Fruit fly (Drosophila melanogaster) whole organism, prepupa: ENCODE data around the gene Rhp.
A peak's percentile ranks its signal among the peaks of the same experiment; 100 is the strongest.

ENCODE experiments used
- Blimp-1 ChIP-seq: fragments of 200-800 bp; sonication (Bioruptor generic); optimal IDR thresholded peaks from 3 replicates; lab custom pipeline; 2017; ENCODE audit warnings: missing biosample characterization, missing genetic modification characterization, mild to moderate bottlenecking, moderate library complexity, missing genetic modification reagents
- CG10631 ChIP-seq: fragments of 200-800 bp; sonication (Bioruptor generic); optimal IDR thresholded peaks from 2 replicates; lab custom pipeline; 2016; ENCODE audit warnings: missing biosample characterization, missing genetic modification characterization
- CG10669 ChIP-seq: fragments of 200-800 bp; sonication (Bioruptor generic); optimal IDR thresholded peaks from 3 replicates; lab custom pipeline; 2018; ENCODE audit warnings: missing biosample characterization, mild to moderate bottlenecking, missing genetic modification characterization, moderate library complexity
- CG11902 ChIP-seq: fragments of 200-800 bp; sonication (Bioruptor generic); optimal IDR thresholded peaks from 3 replicates; lab custom pipeline; 2016; ENCODE audit warnings: missing biosample characterization, missing genetic modification characterization
- CG15336 ChIP-seq: fragments of 200-800 bp; sonication (Bioruptor generic); IDR thresholded peaks from 2 replicates; pipeline ENCODE4 v1.3.6; 2022; ENCODE audit warnings: missing biosample characterization, missing genetic modification characterization
- CG1621 ChIP-seq: fragments of 200-800 bp; sonication (Bioruptor generic); optimal IDR thresholded peaks from 3 replicates; lab custom pipeline; 2018; ENCODE audit warnings: missing biosample characterization, mild to moderate bottlenecking, missing genetic modification characterization
- CG3032 ChIP-seq: fragments of 200-800 bp; optimal IDR thresholded peaks from 2 replicates; lab custom pipeline; 2019; ENCODE audit warnings: missing biosample characterization, mild to moderate bottlenecking, missing genetic modification characterization, moderate library complexity
- CG32006 ChIP-seq: fragments of 200-800 bp; sonication (Bioruptor generic); optimal IDR thresholded peaks from 3 replicates; lab custom pipeline; 2017; ENCODE audit warnings: missing biosample characterization, mild to moderate bottlenecking, missing genetic modification characterization
- CG34406 ChIP-seq: fragments of 200-800 bp; sonication (Bioruptor generic); optimal IDR thresholded peaks from 3 replicates; lab custom pipeline; 2016; ENCODE audit warnings: missing biosample characterization, missing genetic modification characterization
- CG4318 ChIP-seq: fragments of 200-800 bp; sonication (Bioruptor generic); optimal IDR thresholded peaks from 3 replicates; lab custom pipeline; 2017; ENCODE audit warnings: missing biosample characterization, mild to moderate bottlenecking, missing genetic modification characterization
- CG6276 ChIP-seq: fragments of 200-800 bp; sonication (Bioruptor generic); optimal IDR thresholded peaks from 2 replicates; lab custom pipeline; 2017; ENCODE audit warnings: missing biosample characterization, mild to moderate bottlenecking, missing genetic modification characterization
- CG6792 ChIP-seq: fragments of 200-800 bp; sonication (Bioruptor generic); optimal IDR thresholded peaks from 3 replicates; lab custom pipeline; 2016; ENCODE audit warnings: missing biosample characterization, missing genetic modification characterization
- CG6808 ChIP-seq: fragments of 200-800 bp; sonication (Bioruptor generic); optimal IDR thresholded peaks from 3 replicates; lab custom pipeline; 2017; ENCODE audit warnings: missing biosample characterization, missing genetic modification characterization, mild to moderate bottlenecking, moderate library complexity, missing genetic modification reagents
- CG6854 ChIP-seq: fragments of 200-800 bp; sonication (Bioruptor generic); optimal IDR thresholded peaks from 2 replicates; lab custom pipeline; 2017; ENCODE audit warnings: missing biosample characterization, mild to moderate bottlenecking, missing genetic modification characterization
- CG7368 ChIP-seq: fragments of 200-800 bp; sonication (Bioruptor generic); optimal IDR thresholded peaks from 3 replicates; lab custom pipeline; 2016; ENCODE audit warnings: missing biosample characterization, missing genetic modification characterization
- CG8119 ChIP-seq: fragments of 200-800 bp; sonication (Bioruptor generic); IDR thresholded peaks from 3 replicates; pipeline ENCODE4 v1.3.6; 2022; ENCODE audit warnings: missing biosample characterization, missing genetic modification characterization
- CG8319 ChIP-seq: fragments of 200-800 bp; sonication (Bioruptor generic); optimal IDR thresholded peaks from 3 replicates; lab custom pipeline; 2016; ENCODE audit warnings: missing biosample characterization, missing genetic modification characterization
- Eip78C ChIP-seq: fragments of 200-800 bp; sonication (Bioruptor generic); peaks from one replicate; lab custom pipeline; 2016; ENCODE audit warnings: missing biosample characterization, missing genetic modification characterization
- Eip93F ChIP-seq: fragments of 200-800 bp; sonication (Bioruptor generic); optimal IDR thresholded peaks from 2 replicates; lab custom pipeline; 2016; ENCODE audit warnings: missing biosample characterization, mild to moderate bottlenecking, missing genetic modification characterization
- Ets21C ChIP-seq: fragments of 200-800 bp; sonication (Bioruptor generic); optimal IDR thresholded peaks from 3 replicates; lab custom pipeline; 2016; ENCODE audit warnings: missing biosample characterization, missing genetic modification characterization
- Ets96B ChIP-seq: fragments of 200-800 bp; optimal IDR thresholded peaks from 2 replicates; lab custom pipeline; 2019; ENCODE audit warnings: missing biosample characterization, mild to moderate bottlenecking, missing genetic modification characterization, moderate library complexity
- Hr38 ChIP-seq: sonication (Bioruptor generic); optimal IDR thresholded peaks from 2 replicates; lab custom pipeline; 2016; ENCODE audit warnings: missing biosample characterization, missing genetic modification characterization
- Hr39 ChIP-seq: fragments of 200-800 bp; sonication (Bioruptor generic); optimal IDR thresholded peaks from 2 replicates; lab custom pipeline; 2016; ENCODE audit warnings: missing biosample characterization, missing genetic modification characterization
- Hr4 ChIP-seq: fragments of 200-800 bp; sonication (Bioruptor generic); optimal IDR thresholded peaks from 3 replicates; lab custom pipeline; 2016; ENCODE audit warnings: missing biosample characterization, missing genetic modification characterization
- Lpt ChIP-seq: fragments of 200-800 bp; sonication (Bioruptor generic); optimal IDR thresholded peaks from 3 replicates; lab custom pipeline; 2016; ENCODE audit warnings: missing biosample characterization, missing genetic modification characterization
- Met ChIP-seq: fragments of 200-800 bp; sonication (Bioruptor generic); optimal IDR thresholded peaks from 3 replicates; lab custom pipeline; 2016; ENCODE audit warnings: missing biosample characterization, missing genetic modification characterization
- OdsH ChIP-seq: fragments of 200-800 bp; sonication (Bioruptor generic); optimal IDR thresholded peaks from 3 replicates; lab custom pipeline; 2016; ENCODE audit warnings: missing biosample characterization, missing genetic modification characterization
- Smox ChIP-seq: fragments of 200-800 bp; sonication (Bioruptor generic); optimal IDR thresholded peaks from 3 replicates; lab custom pipeline; 2016; ENCODE audit warnings: missing biosample characterization, missing genetic modification characterization
- Sox102F ChIP-seq: fragments of 200-800 bp; sonication (Bioruptor generic); optimal IDR thresholded peaks from 2 replicates; lab custom pipeline; 2016; ENCODE audit warnings: missing biosample characterization, mild to moderate bottlenecking, missing genetic modification characterization
- Sox14 ChIP-seq: fragments of 200-800 bp; sonication (Bioruptor generic); optimal IDR thresholded peaks from 3 replicates; lab custom pipeline; 2016; ENCODE audit warnings: missing biosample characterization, missing genetic modification characterization
- Sox15 ChIP-seq: fragments of 200-800 bp; sonication (Bioruptor generic); optimal IDR thresholded peaks from 3 replicates; lab custom pipeline; 2016; ENCODE audit warnings: missing biosample characterization, missing genetic modification characterization
- achi ChIP-seq: fragments of 200-800 bp; sonication (Bioruptor generic); optimal IDR thresholded peaks from 3 replicates; lab custom pipeline; 2016; ENCODE audit warnings: missing biosample characterization, missing genetic modification characterization
- cyc ChIP-seq: fragments of 200-800 bp; sonication (Bioruptor generic); optimal IDR thresholded peaks from 3 replicates; lab custom pipeline; 2016; ENCODE audit warnings: missing biosample characterization, missing genetic modification characterization
- eg ChIP-seq: fragments of 200-800 bp; sonication (Bioruptor generic); IDR thresholded peaks from 3 replicates; pipeline ENCODE4 v1.3.6; 2022; ENCODE audit warnings: missing biosample characterization, missing genetic modification characterization
- esn ChIP-seq: fragments of 200-800 bp; sonication (Bioruptor generic); optimal IDR thresholded peaks from 2 replicates; lab custom pipeline; 2016; ENCODE audit warnings: missing biosample characterization, mild to moderate bottlenecking, missing genetic modification characterization, moderate library complexity
- fd85E ChIP-seq: fragments of 200-800 bp; sonication (Bioruptor generic); optimal IDR thresholded peaks from 3 replicates; lab custom pipeline; 2016; ENCODE audit warnings: missing biosample characterization, missing genetic modification characterization
- fkh ChIP-seq: fragments of 200-800 bp; sonication (Bioruptor generic); optimal IDR thresholded peaks from 3 replicates; lab custom pipeline; 2017; ENCODE audit warnings: missing biosample characterization, mild to moderate bottlenecking, missing genetic modification characterization, moderate library complexity
- lz ChIP-seq: fragments of 200-800 bp; sonication (Bioruptor generic); optimal IDR thresholded peaks from 3 replicates; lab custom pipeline; 2016; ENCODE audit warnings: missing biosample characterization, missing genetic modification characterization
- pdm3 ChIP-seq: fragments of 200-800 bp; sonication (Bioruptor generic); optimal IDR thresholded peaks from 3 replicates; lab custom pipeline; 2016; ENCODE audit warnings: missing biosample characterization, missing genetic modification characterization
- salr ChIP-seq, 2 experiments: fragments of 200-800 bp; sonication (Bioruptor generic); optimal IDR thresholded peaks; 3 replicates each; lab custom pipeline; 2016 to 2018; ENCODE audit warnings: missing biosample characterization in 2 of 2, missing genetic modification characterization in 2 of 2, mild to moderate bottlenecking in 1 of 2
- spab ChIP-seq: fragments of 200-800 bp; sonication (Bioruptor generic); optimal IDR thresholded peaks from 2 replicates; lab custom pipeline; 2017; ENCODE audit warnings: missing biosample characterization, mild to moderate bottlenecking, missing genetic modification characterization, missing genetic modification reagents
- ss ChIP-seq, 2 experiments: fragments of 200-800 bp; sonication (Bioruptor generic); optimal IDR thresholded peaks; 2 replicates in 1 of 2; 3 replicates in 1 of 2; lab custom pipeline; 2017 to 2018; ENCODE audit warnings: mild to moderate bottlenecking in 2 of 2, missing biosample characterization in 2 of 2, missing genetic modification characterization in 2 of 2, moderate library complexity in 1 of 2
- topi ChIP-seq: fragments of 200-800 bp; sonication (Bioruptor generic); optimal IDR thresholded peaks from 3 replicates; lab custom pipeline; 2016; ENCODE audit warnings: missing biosample characterization, missing genetic modification characterization

Gene Rhp

DNA sequence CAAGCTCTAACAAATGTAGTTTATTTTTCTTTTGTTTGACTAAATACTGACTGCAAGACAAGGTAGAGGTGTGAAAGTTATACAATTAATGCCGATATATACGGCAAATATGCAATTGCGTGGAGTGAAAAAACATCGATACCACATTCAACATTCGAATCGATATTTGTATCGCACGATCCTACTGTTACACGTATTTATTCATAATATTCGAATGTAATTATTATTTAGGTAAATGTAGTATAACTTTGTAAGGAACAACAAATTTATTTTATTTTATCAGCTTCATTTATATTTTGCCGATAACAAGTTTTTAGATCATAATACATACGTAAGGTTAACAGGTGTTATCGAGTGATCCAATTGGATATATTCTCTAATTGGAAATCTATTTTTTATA lies 46.7 kb downstream of the Rhp start, which contains the start of gene Chc:
Gene Chc (minus strand): TSS at position 98 of the 400 bp plus-strand sequence.
- TF ChIP-seq CG10631: peak; percentile 28
- peak; percentile 68 for TF ChIP-seq Eip78C (GFP tag; lab: Kevin White, UChicago)
- TF ChIP-seq fd85E: no peak
- TF ChIP-seq Smox (GFP tag; lab: Kevin White, UChicago): peak; percentile 29
- peak; percentile 22 for TF ChIP-seq esn (GFP tag; lab: Kevin White, UChicago)
- TF ChIP-seq CG8119: no peak
- peak; percentile 6 for TF ChIP-seq Sox102F (GFP tag; lab: Kevin White, UChicago)
- TF ChIP-seq fkh (GFP tag; lab: Kevin White, UChicago): peak; percentile 14
- TF ChIP-seq CG7368 (GFP tag; lab: Kevin White, UChicago): no peak
- peak; percentile 60 for TF ChIP-seq Sox14 (GFP tag; lab: Kevin White, UChicago)
- TF ChIP-seq ss (GFP tag; optimal IDR thresholded peaks at IDR 0.05; lab: Kevin White, UChicago): no peak
- peak; percentile 16 for TF ChIP-seq lz (GFP tag; lab: Kevin White, UChicago)
- peak; percentile 13 for TF ChIP-seq Met (GFP tag; lab: Kevin White, UChicago)
- peak; percentile 92 for TF ChIP-seq CG1621 (tag; lab: Kevin White, UChicago)
- TF ChIP-seq Ets21C (GFP tag; lab: Kevin White, UChicago): peak; percentile 10
- TF ChIP-seq Hr39 (GFP tag; lab: Kevin White, UChicago): peak; percentile 1

- TF ChIP-seq cyc (GFP tag; lab: Kevin White, UChicago) (no peak), CG6276 (no peak), CG15336 (GFP tag; lab: Robert Waterston, UW) (no peak), CG6808 (GFP tag; lab: Kevin White, UChicago) (no peak), ss (GFP tag; optimal IDR thresholded peaks at IDR 0.05; lab: Kevin White, UChicago) (no peak), OdsH (GFP tag; lab: Kevin White, UChicago) (no peak), CG34406 (GFP tag; lab: Kevin White, UChicago) (no peak), CG32006 (no peak), Sox15 (GFP tag; lab: Kevin White, UChicago) (no peak), fkh (GFP tag; lab: Kevin White, UChicago) (no peak), Hr4 (no peak), CG6854 (no peak), lz (GFP tag; lab: Kevin White, UChicago) (no peak), Ets21C (GFP tag; lab: Kevin White, UChicago) (no peak)
- TF ChIP-seq, all 60 proteins: peak for 0
These were observed 48.8 kb downstream of the Rhp start, which contains the start of gene CG8565 for dm6 chrX:15837530-15837929. TSS of gene CG8565 (plus strand) at chrX:15837830.

DNA sequence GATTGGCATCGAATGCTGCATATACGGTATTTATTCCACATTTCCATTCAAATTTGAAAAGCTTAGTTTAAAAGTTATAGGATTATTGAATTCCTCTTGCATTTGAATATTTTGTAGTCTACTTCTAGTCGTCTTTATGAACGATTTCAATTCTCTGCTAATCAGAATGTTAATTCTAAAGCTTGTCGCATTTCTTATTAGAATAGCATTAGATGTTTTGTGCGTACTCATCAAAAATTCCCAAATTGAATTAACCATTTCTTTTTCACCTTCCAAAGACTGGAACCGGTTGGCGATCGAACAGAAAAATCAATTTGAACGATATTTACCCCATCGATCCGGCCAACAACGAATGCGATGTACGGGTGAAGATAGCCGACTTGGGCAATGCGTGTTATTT lies 51.3 kb downstream of the Rhp start:
- TF ChIP-seq CG10669 (GFP tag; lab: Kevin White, UChicago): no peak
- no peak for TF ChIP-seq CG6792 (GFP tag; lab: Kevin White, UChicago)
- no peak for TF ChIP-seq eg (GFP tag; lab: Robert Waterston, UW)
- no peak for TF ChIP-seq Ets96B (tag; lab: Kevin White, UChicago)
- TF ChIP-seq CG3032 (tag; lab: Kevin White, UChicago): no peak
- TF ChIP-seq Blimp-1 (GFP tag; lab: Kevin White, UChicago): no peak
- TF ChIP-seq CG1621 (tag; lab: Kevin White, UChicago): no peak
- TF ChIP-seq CG15336 (GFP tag; lab: Robert Waterston, UW): no peak
- no peak for TF ChIP-seq spab (GFP tag; lab: Kevin White, UChicago)
- no peak for TF ChIP-seq salr (GFP tag; optimal IDR thresholded peaks at IDR 0.05; lab: Kevin White, UChicago)
- TF ChIP-seq, all 60 proteins: peak for 0

DNA sequence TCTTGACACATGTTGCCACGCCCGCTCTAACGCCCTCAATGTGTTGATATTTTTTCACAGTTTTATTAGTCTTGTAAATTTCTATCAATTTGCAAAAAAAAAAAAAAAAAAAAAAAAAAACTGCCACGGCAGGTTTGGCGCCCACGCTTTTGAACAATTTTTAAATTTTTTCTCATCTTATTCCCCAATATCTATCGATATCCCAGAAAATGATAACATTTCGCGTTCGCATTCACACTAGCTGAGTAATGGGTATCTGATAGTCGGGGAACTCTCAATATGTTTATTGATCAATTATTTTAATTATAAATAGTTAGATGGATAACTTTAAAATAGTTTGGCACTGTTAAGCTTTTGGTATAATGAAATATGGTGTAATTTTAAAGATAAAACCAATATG lies 52.6 kb downstream of the Rhp start:
- TF ChIP-seq Hr38 (GFP tag; lab: Kevin White, UChicago) (no peak), CG11902 (GFP tag; lab: Kevin White, UChicago) (no peak), CG10631 (no peak), CG8319 (GFP tag; lab: Kevin White, UChicago) (no peak), lz (GFP tag; lab: Kevin White, UChicago) (no peak), topi (GFP tag; lab: Kevin White, UChicago) (no peak), fkh (GFP tag; lab: Kevin White, UChicago) (no peak), CG1621 (tag; lab: Kevin White, UChicago) (no peak), pdm3 (GFP tag; lab: Kevin White, UChicago) (no peak), Eip93F (GFP tag; lab: Kevin White, UChicago) (no peak), CG4318 (GFP tag; lab: Kevin White, UChicago) (no peak), achi (GFP tag; lab: Kevin White, UChicago) (no peak), Lpt (GFP tag; lab: Kevin White, UChicago) (no peak), CG15336 (GFP tag; lab: Robert Waterston, UW) (no peak)
